Worm (Caenorhabditis elegans) whole organism, L2 larva: ENCODE measurements around the gene F13A2.5.

Experiments
- R02D3.7 ChIP-seq: fragments of 150-350 bp; optimal IDR thresholded peaks from 2 replicates; lab custom pipeline; 2014; ENCODE audit warnings: missing biosample characterization, missing genetic modification characterization
- ZK546.5 ChIP-seq: sonication (generic microtip); optimal IDR thresholded peaks from 2 replicates; lab custom pipeline; 2017; ENCODE audit warnings: missing biosample characterization, missing genetic modification characterization
- ama-1 ChIP-seq: fragments of 150-350 bp; optimal IDR thresholded peaks from 2 replicates; lab custom pipeline; 2018; ENCODE audit warnings: inconsistent platforms
- dmd-4 ChIP-seq: sonication (generic microtip); optimal IDR thresholded peaks from 2 replicates; lab custom pipeline; 2017; ENCODE audit warnings: missing biosample characterization, missing genetic modification characterization
- fos-1 ChIP-seq: fragments of 150-350 bp; optimal IDR thresholded peaks from 2 replicates; lab custom pipeline; 2014; ENCODE audit warnings: missing biosample characterization, missing genetic modification characterization
- lin-11 ChIP-seq: fragments of 150-350 bp; sonication (generic microtip); optimal IDR thresholded peaks from 2 replicates; lab custom pipeline; 2014; ENCODE audit warnings: missing biosample characterization, missing genetic modification characterization, inconsistent platforms, mixed read lengths
- mdl-1 ChIP-seq, 2 experiments: fragments of 150-350 bp in 1 of 2; sonication (generic microtip) in 1 of 2; optimal IDR thresholded peaks; 2 replicates each; lab custom pipeline; 2017; ENCODE audit warnings: missing biosample characterization in 2 of 2, missing genetic modification characterization in 2 of 2
- nhr-10 ChIP-seq: sonication (generic microtip); optimal IDR thresholded peaks from 2 replicates; lab custom pipeline; 2017; ENCODE audit warnings: missing biosample characterization, missing genetic modification characterization
- nhr-23 ChIP-seq: fragments of 150-350 bp; optimal IDR thresholded peaks from 2 replicates; lab custom pipeline; 2014; ENCODE audit warnings: missing biosample characterization, missing genetic modification reagents, missing genetic modification characterization
- nhr-237 ChIP-seq: fragments of 150-350 bp; optimal IDR thresholded peaks from 2 replicates; lab custom pipeline; 2014; ENCODE audit warnings: missing biosample characterization, missing genetic modification characterization
- nhr-25 ChIP-seq: fragments of 150-350 bp; sonication (generic microtip); optimal IDR thresholded peaks from 3 replicates; lab custom pipeline; 2014; ENCODE audit warnings: missing biosample characterization, missing genetic modification characterization
- zag-1 ChIP-seq: fragments of 150-350 bp; optimal IDR thresholded peaks from 2 replicates; lab custom pipeline; 2014; ENCODE audit warnings: missing biosample characterization, missing genetic modification characterization
- ztf-4 ChIP-seq: fragments of 150-350 bp; optimal IDR thresholded peaks from 2 replicates; lab custom pipeline; 2014; ENCODE audit warnings: missing biosample characterization, missing genetic modification characterization

ce11 chrV:4356047-4356612, 45.6 kb downstream of the F13A2.5 start:
- no peak for TF ChIP-seq ama-1 (lab: Kevin White, UChicago)
- no peak for TF ChIP-seq nhr-10 (tag; lab: Kevin White, UChicago)
- no peak for TF ChIP-seq dmd-4 (tag; lab: Kevin White, UChicago)
- TF ChIP-seq fos-1, result no peak
- TF ChIP-seq ZK546.5 (tag; lab: Kevin White, UChicago), result no peak
- TF ChIP-seq nhr-23 (tag; lab: Kevin White, UChicago), result no peak
- no peak for TF ChIP-seq zag-1
- no peak for TF ChIP-seq R02D3.7 (tag; lab: Kevin White, UChicago)
- TF ChIP-seq nhr-25 (tag; lab: Kevin White, UChicago), result no peak
- TF ChIP-seq nhr-237 (tag; lab: Kevin White, UChicago), result no peak
- no peak for TF ChIP-seq lin-11 (tag; lab: Kevin White, UChicago)
- TF ChIP-seq ztf-4 (tag; lab: Kevin White, UChicago), result no peak
- no peak for TF ChIP-seq mdl-1 (tag; optimal IDR thresholded peaks at IDR 0.05; lab: Kevin White, UChicago)
